Fruit fly (Drosophila melanogaster): Measurements from ENCODE around the gene CG13891.

DNA sequence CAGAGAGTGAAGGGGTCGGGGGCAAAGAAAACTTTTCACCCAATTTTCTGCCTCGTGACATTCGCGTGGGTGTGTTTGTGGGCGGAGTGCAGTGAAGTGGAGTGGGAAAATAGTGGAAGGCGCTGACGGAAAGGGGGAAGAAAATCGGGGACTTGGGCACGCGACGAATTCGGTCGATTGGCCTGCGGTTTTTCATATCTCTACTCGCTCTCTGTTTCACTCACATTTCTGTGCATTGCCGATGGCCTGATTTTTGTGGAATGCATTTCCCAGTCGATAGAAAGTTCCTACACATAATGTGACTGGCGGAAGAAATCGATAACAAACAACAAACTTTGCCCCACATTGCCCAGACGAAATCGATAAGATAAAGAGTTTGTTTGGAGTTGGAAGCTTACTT, 39.4 kb upstream of the CG13891 start:
- TF ChIP-seq pan (optimal IDR thresholded peaks at IDR 0.05): no peak
- TF ChIP-seq CG8478 (optimal IDR thresholded peaks at IDR 0.05): no peak
- no peak for TF ChIP-seq psq (optimal IDR thresholded peaks at IDR 0.05)

Data from whole organism.